Fruit fly (Drosophila melanogaster) whole organism, embryonic: Measurements from ENCODE around the gene trus.

Experiments used
- Ada2b ChIP-seq: fragments of 200-800 bp; sonication (Bioruptor generic); IDR thresholded peaks from 2 replicates; pipeline ENCODE4 v1.3.6; 2022; ENCODE audit warnings: missing biosample characterization, missing genetic modification characterization
- B-H1 ChIP-seq: fragments of 200-800 bp; sonication (Bioruptor generic); IDR thresholded peaks from 3 replicates; pipeline ENCODE4 v1.3.6; 2022; ENCODE audit warnings: missing biosample characterization, missing genetic modification characterization
- Blimp-1 ChIP-seq: fragments of 200-800 bp; sonication (Bioruptor generic); optimal IDR thresholded peaks from 3 replicates; lab custom pipeline; 2018; ENCODE audit warnings: missing biosample characterization, missing genetic modification characterization, mild to moderate bottlenecking, moderate library complexity, missing genetic modification reagents
- CG11398 ChIP-seq: fragments of 200-800 bp; sonication (Bioruptor generic); optimal IDR thresholded peaks from 2 replicates; lab custom pipeline; 2016; ENCODE audit warnings: missing biosample characterization, missing genetic modification characterization
- CG11560 ChIP-seq: fragments of 200-800 bp; sonication (Bioruptor generic); IDR thresholded peaks from 3 replicates; pipeline ENCODE4 v1.3.6; 2022; ENCODE audit warnings: missing biosample characterization, missing genetic modification characterization
- CG12299 ChIP-seq: fragments of 200-800 bp; sonication (Bioruptor generic); optimal IDR thresholded peaks from 2 replicates; lab custom pipeline; 2018; ENCODE audit warnings: missing biosample characterization, mild to moderate bottlenecking, missing genetic modification characterization
- CG12942 ChIP-seq: fragments of 200-800 bp; sonication (Bioruptor generic); optimal IDR thresholded peaks from 3 replicates; lab custom pipeline; 2016; ENCODE audit warnings: missing biosample characterization, missing genetic modification characterization
- CG14050 ChIP-seq: fragments of 200-800 bp; sonication (Bioruptor generic); IDR thresholded peaks from 3 replicates; pipeline ENCODE4 v1.3.6; 2022; ENCODE audit warnings: missing biosample characterization, missing genetic modification characterization
- CG18619 ChIP-seq: fragments of 200-800 bp; sonication (Bioruptor generic); optimal IDR thresholded peaks from 3 replicates; lab custom pipeline; 2017; ENCODE audit warnings: missing biosample characterization, mild to moderate bottlenecking, missing genetic modification characterization
- CG2875 ChIP-seq: fragments of 200-800 bp; sonication (Bioruptor generic); optimal IDR thresholded peaks from 2 replicates; lab custom pipeline; 2017; ENCODE audit warnings: missing biosample characterization, mild to moderate bottlenecking, missing genetic modification characterization, missing genetic modification reagents
- CG31388 ChIP-seq: fragments of 200-800 bp; sonication (Bioruptor generic); optimal IDR thresholded peaks from 2 replicates; lab custom pipeline; 2016; ENCODE audit warnings: missing biosample characterization, missing genetic modification characterization
- CG3726 ChIP-seq: fragments of 200-800 bp; sonication (Bioruptor generic); IDR thresholded peaks from 3 replicates; pipeline ENCODE4, ENCODE4 v1.3.6; 2022; ENCODE audit warnings: missing biosample characterization, missing genetic modification characterization
- CG5953 ChIP-seq: fragments of 200-800 bp; sonication (Bioruptor generic); IDR thresholded peaks from 2 replicates; pipeline ENCODE4 v1.3.6; 2022; ENCODE audit warnings: missing biosample characterization, missing genetic modification characterization
- CG7928 ChIP-seq: fragments of 200-800 bp; sonication (Bioruptor generic); optimal IDR thresholded peaks from 2 replicates; lab custom pipeline; 2017; ENCODE audit warnings: missing biosample characterization, mild to moderate bottlenecking, missing genetic modification characterization
- CG9876 ChIP-seq: fragments of 200-800 bp; sonication (Bioruptor generic); optimal IDR thresholded peaks from 2 replicates; lab custom pipeline; 2016; ENCODE audit warnings: missing biosample characterization, missing genetic modification characterization
- CTCF ChIP-seq: fragments of 200-800 bp; sonication (Bioruptor generic); optimal IDR thresholded peaks from 2 replicates; lab custom pipeline; 2017; ENCODE audit warnings: missing biosample characterization, mild to moderate bottlenecking, missing genetic modification characterization, moderate library complexity
- Camta ChIP-seq: fragments of 200-800 bp; sonication (Bioruptor generic); optimal IDR thresholded peaks from 2 replicates; lab custom pipeline; 2016; ENCODE audit warnings: missing biosample characterization, missing genetic modification characterization
- Dek ChIP-seq: fragments of 200-800 bp; sonication (Bioruptor generic); optimal IDR thresholded peaks from 3 replicates; lab custom pipeline; 2019; ENCODE audit warnings: missing biosample characterization, mild to moderate bottlenecking, missing genetic modification characterization, moderate library complexity
- Dfd ChIP-seq, 2 experiments: fragments of >200 bp; optimal IDR thresholded peaks; 2 replicates each; lab custom pipeline; 2017; ENCODE audit warnings: missing biosample characterization in 2 of 2, missing genetic modification characterization in 2 of 2
- Dip2 ChIP-seq: fragments of 200-800 bp; sonication (Bioruptor generic); IDR thresholded peaks from 2 replicates; pipeline ENCODE4 v1.3.6; 2022; ENCODE audit warnings: missing biosample characterization, missing genetic modification characterization
- Doc3 ChIP-seq: fragments of 200-800 bp; sonication (Bioruptor generic); IDR thresholded peaks from 3 replicates; pipeline ENCODE4 v1.3.6; 2022; ENCODE audit warnings: missing biosample characterization, missing genetic modification characterization; ENCODE audit not compliant: partially characterized antibody
- Lhr ChIP-seq: fragments of 200-800 bp; sonication (Bioruptor generic); optimal IDR thresholded peaks from 3 replicates; lab custom pipeline; 2017; ENCODE audit warnings: mild to moderate bottlenecking, missing biosample characterization, missing genetic modification reagents, missing genetic modification characterization
- Lpt ChIP-seq: fragments of >200 bp; optimal IDR thresholded peaks from 2 replicates; lab custom pipeline; 2018; ENCODE audit warnings: missing biosample characterization, missing genetic modification characterization
- NC2α ChIP-seq: fragments of 200-800 bp; sonication (Bioruptor generic); optimal IDR thresholded peaks from 2 replicates; lab custom pipeline; 2016; ENCODE audit warnings: missing biosample characterization, missing genetic modification characterization
- Opbp ChIP-seq: fragments of 200-800 bp; sonication (Bioruptor generic); IDR thresholded peaks from 3 replicates; pipeline ENCODE4 v1.3.6; 2022; ENCODE audit warnings: missing biosample characterization, missing genetic modification characterization; ENCODE audit not compliant: partially characterized antibody
- Ptx1 ChIP-seq: fragments of 200-800 bp; sonication (Bioruptor generic); IDR thresholded peaks from 2 replicates; pipeline ENCODE4 v1.3.6; 2022; ENCODE audit warnings: missing biosample characterization, missing genetic modification characterization
- Scr ChIP-seq: fragments of 200-800 bp; sonication (Bioruptor generic); IDR thresholded peaks from 2 replicates; pipeline ENCODE4 v1.3.6; 2022; ENCODE audit warnings: missing biosample characterization, missing genetic modification characterization; ENCODE audit not compliant: partially characterized antibody
- Sry-β ChIP-seq: fragments of 200-800 bp; sonication (Bioruptor generic); optimal IDR thresholded peaks from 2 replicates; lab custom pipeline; 2018; ENCODE audit warnings: missing biosample characterization, mild to moderate bottlenecking, missing genetic modification characterization, moderate library complexity
- Xbp1 ChIP-seq: fragments of 200-800 bp; sonication (Bioruptor generic); optimal IDR thresholded peaks from 3 replicates; lab custom pipeline; 2016; ENCODE audit warnings: missing biosample characterization, mild to moderate bottlenecking, missing genetic modification characterization
- abd-A ChIP-seq: fragments of 200-800 bp; sonication (Bioruptor generic); optimal IDR thresholded peaks from 3 replicates; lab custom pipeline; 2019; ENCODE audit warnings: missing biosample characterization, mild to moderate bottlenecking, missing genetic modification characterization, moderate library complexity
- az2 ChIP-seq: fragments of 200-800 bp; sonication (Bioruptor generic); optimal IDR thresholded peaks from 3 replicates; lab custom pipeline; 2016; ENCODE audit warnings: missing biosample characterization, missing genetic modification characterization
- caup ChIP-seq: fragments of 200-800 bp; sonication (Bioruptor generic); optimal IDR thresholded peaks from 3 replicates; lab custom pipeline; 2017; ENCODE audit warnings: missing biosample characterization, mild to moderate bottlenecking, missing genetic modification characterization, moderate library complexity; ENCODE audit not compliant: severe bottlenecking
- dmrt11E ChIP-seq: fragments of 200-800 bp; sonication (Bioruptor generic); optimal IDR thresholded peaks from 3 replicates; lab custom pipeline; 2018; ENCODE audit warnings: missing biosample characterization, mild to moderate bottlenecking, missing genetic modification characterization, moderate library complexity
- fd96Cb ChIP-seq: fragments of 200-800 bp; sonication (Bioruptor generic); optimal IDR thresholded peaks from 2 replicates; lab custom pipeline; 2018; ENCODE audit warnings: missing biosample characterization, mild to moderate bottlenecking, missing genetic modification characterization, moderate library complexity
- fu2 ChIP-seq: fragments of 200-800 bp; sonication (Bioruptor generic); optimal IDR thresholded peaks from 2 replicates; lab custom pipeline; 2016; ENCODE audit warnings: missing biosample characterization, missing genetic modification characterization
- gem ChIP-seq: fragments of 200-800 bp; sonication (Bioruptor generic); optimal IDR thresholded peaks from 2 replicates; lab custom pipeline; 2019; ENCODE audit warnings: missing biosample characterization, mild to moderate bottlenecking, missing genetic modification characterization, moderate library complexity
- hth ChIP-seq: fragments of >200 bp; optimal IDR thresholded peaks from 2 replicates; lab custom pipeline; 2017; ENCODE audit warnings: inconsistent platforms
- insv ChIP-seq, 2 experiments: fragments of 200-800 bp; sonication (Bioruptor generic); optimal IDR thresholded peaks; 3 replicates each; lab custom pipeline; 2016 to 2018; ENCODE audit warnings: missing biosample characterization in 2 of 2, missing genetic modification characterization in 2 of 2
- jumu ChIP-seq: fragments of 200-800 bp; sonication (Bioruptor generic); optimal IDR thresholded peaks from 3 replicates; lab custom pipeline; 2016; ENCODE audit warnings: missing biosample characterization, missing genetic modification characterization
- lola ChIP-seq, 3 experiments: fragments of >200 bp in 2 of 3; fragments of 200-800 bp in 1 of 3; sonication (Bioruptor generic) in 1 of 3; optimal IDR thresholded peaks; 2 replicates each; lab custom pipeline; 2017 to 2019; ENCODE audit warnings: missing biosample characterization in 3 of 3, missing genetic modification characterization in 3 of 3, mild to moderate bottlenecking in 1 of 3, moderate library complexity in 1 of 3
- maf-S ChIP-seq: fragments of 200-800 bp; sonication (Bioruptor generic); optimal IDR thresholded peaks from 2 replicates; lab custom pipeline; 2016; ENCODE audit warnings: missing biosample characterization, missing genetic modification characterization
- mld ChIP-seq: fragments of 200-800 bp; sonication (Bioruptor generic); IDR thresholded peaks from 3 replicates; pipeline ENCODE4 v1.3.6; 2022; ENCODE audit warnings: missing biosample characterization, missing genetic modification characterization; ENCODE audit not compliant: partially characterized antibody
- nerfin-1 ChIP-seq: fragments of 200-800 bp; sonication (Bioruptor generic); optimal IDR thresholded peaks from 3 replicates; lab custom pipeline; 2019; ENCODE audit warnings: missing biosample characterization, mild to moderate bottlenecking, missing genetic modification characterization, moderate library complexity
- oc ChIP-seq: fragments of 200-800 bp; sonication (Bioruptor generic); optimal IDR thresholded peaks from 2 replicates; lab custom pipeline; 2018; ENCODE audit warnings: missing biosample characterization, mild to moderate bottlenecking, missing genetic modification characterization, moderate library complexity
- org-1 ChIP-seq: fragments of 200-800 bp; sonication (Bioruptor generic); optimal IDR thresholded peaks from 2 replicates; lab custom pipeline; 2017; ENCODE audit warnings: missing biosample characterization, missing genetic modification characterization
- row ChIP-seq: fragments of 200-800 bp; sonication (Bioruptor generic); IDR thresholded peaks from 3 replicates; pipeline ENCODE4 v1.3.6; 2022; ENCODE audit warnings: missing biosample characterization, missing genetic modification characterization
- seq ChIP-seq: fragments of 200-800 bp; sonication (Bioruptor generic); IDR thresholded peaks from 2 replicates; pipeline ENCODE4 v1.3.6; 2022; ENCODE audit warnings: missing biosample characterization, missing genetic modification characterization
- tio ChIP-seq: fragments of 200-800 bp; sonication (Bioruptor generic); optimal IDR thresholded peaks from 2 replicates; lab custom pipeline; 2017; ENCODE audit warnings: missing biosample characterization, missing genetic modification characterization, inconsistent platforms
- tll ChIP-seq, 2 experiments: fragments of 200-800 bp in 1 of 2; fragments of >200 bp in 1 of 2; sonication (Bioruptor generic) in 1 of 2; optimal IDR thresholded peaks; 2 replicates each; lab custom pipeline; 2017 to 2019; ENCODE audit warnings: missing biosample characterization in 2 of 2, missing genetic modification characterization in 2 of 2, mild to moderate bottlenecking in 1 of 2, moderate library complexity in 1 of 2
- zfh1 ChIP-seq: fragments of 200-800 bp; sonication (Bioruptor generic); IDR thresholded peaks from 3 replicates; pipeline ENCODE4 v1.3.6; 2022; ENCODE audit warnings: missing biosample characterization, missing genetic modification characterization

The trus gene

DNA sequence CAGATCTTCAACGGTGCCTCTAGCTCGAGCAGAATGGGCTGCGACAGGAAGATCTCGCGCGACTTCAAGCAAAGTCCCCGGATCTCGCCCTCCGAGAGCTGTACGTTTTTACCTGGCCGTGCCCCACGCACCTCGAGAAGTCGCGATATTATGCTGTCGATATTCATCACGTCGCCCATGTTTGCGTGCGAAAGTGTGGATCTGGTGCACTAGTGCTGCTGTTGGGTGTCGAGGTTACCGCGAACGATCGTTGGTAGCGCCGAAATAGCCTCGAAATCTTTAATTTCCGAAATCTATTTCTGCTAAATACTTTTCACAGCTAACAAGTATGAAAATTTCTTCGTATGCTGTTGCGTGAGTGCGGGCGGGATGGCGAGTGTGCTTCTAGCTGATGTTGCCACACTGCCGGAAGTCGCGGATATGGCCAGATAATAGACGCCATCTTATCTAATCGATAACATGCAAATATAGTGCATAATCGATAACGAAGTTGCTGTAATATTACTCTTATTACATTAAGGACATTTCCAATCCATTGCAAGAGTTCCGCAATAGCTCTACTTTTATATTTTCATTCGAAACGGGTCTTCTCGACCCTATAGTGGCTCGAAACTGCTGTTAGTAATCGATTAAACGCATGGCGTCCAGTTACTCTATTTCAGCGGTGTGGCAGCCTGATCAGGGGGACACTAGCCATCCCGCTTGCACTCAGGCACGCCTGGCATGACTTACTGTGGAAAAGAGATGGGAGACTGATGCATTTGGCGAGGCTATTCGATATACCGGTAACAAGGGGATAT lies 30.7 kb upstream of the trus start, which contains the start of gene Pp1-87B (continued):
- TF ChIP-seq zfh1 (GFP tag; lab: Robert Waterston, UW) (no peak), CG2875 (no peak), oc (tag; lab: Kevin White, UChicago) (no peak), Xbp1 (GFP tag; lab: Kevin White, UChicago) (peak; percentile 4), Camta (peak; percentile 13), row (GFP tag; lab: Robert Waterston, UW) (0 out of 3 replicates have a peak, but pooled peaks have one; percentile 10), Lpt (GFP tag; lab: Kevin White, UChicago) (no peak), CG5953 (no peak), CG9876 (GFP tag; lab: Kevin White, UChicago) (no peak), nerfin-1 (tag; lab: Kevin White, UChicago) (no peak), B-H1 (no peak), Doc3 (GFP tag; lab: Robert Waterston, UW) (no peak), seq (GFP tag; lab: Robert Waterston, UW) (no peak), Dip2 (GFP tag; lab: Robert Waterston, UW) (no peak), hth (lab: Kevin White, UChicago) (no peak), Ada2b (GFP tag; lab: Robert Waterston, UW) (no peak), Opbp (no peak), Blimp-1 (no peak), CTCF (no peak), Sry-β (no peak), jumu (GFP tag; lab: Kevin White, UChicago) (peak; percentile 76), fd96Cb (tag; lab: Kevin White, UChicago) (no peak), tio (GFP tag; lab: Kevin White, UChicago) (no peak), org-1 (GFP tag; lab: Kevin White, UChicago) (no peak), caup (GFP tag; lab: Kevin White, UChicago) (peak; percentile 28), insv (GFP tag; optimal IDR thresholded peaks at IDR 0.05; lab: Kevin White, UChicago) (peak; percentile 88 to 99), Dfd (GFP tag; optimal IDR thresholded peaks at IDR 0.05; lab: Kevin White, UChicago) (peak in 1 of 2 experiments; percentile 30), Scr (GFP tag; lab: Robert Waterston, UW) (no peak), CG11560 (tag; lab: Robert Waterston, UW) (peak; percentile 100), CG12942 (GFP tag; lab: Kevin White, UChicago) (no peak), Dek (tag; lab: Kevin White, UChicago) (no peak), tll (GFP tag; optimal IDR thresholded peaks at IDR 0.05; lab: Kevin White, UChicago) (peak; percentile 40 to 98), fu2 (GFP tag; lab: Kevin White, UChicago) (no peak), Lhr (peak; percentile 85), abd-A (tag; lab: Kevin White, UChicago) (no peak), CG11398 (GFP tag; lab: Kevin White, UChicago) (no peak), CG14050 (no peak), gem (tag; lab: Kevin White, UChicago) (no peak), CG18619 (GFP tag; lab: Kevin White, UChicago) (peak; percentile 37), CG12299 (tag; lab: Kevin White, UChicago) (no peak), NC2α (GFP tag; lab: Kevin White, UChicago) (no peak), az2 (GFP tag; lab: Kevin White, UChicago) (no peak), Ptx1 (no peak), lola (GFP tag; optimal IDR thresholded peaks at IDR 0.05; lab: Kevin White, UChicago) (peak in 1 of 3 experiments; percentile 28), dmrt11E (no peak), CG31388 (GFP tag; lab: Kevin White, UChicago) (no peak), CG3726 (GFP tag; lab: Robert Waterston, UW) (no peak), maf-S (GFP tag; lab: Kevin White, UChicago) (no peak), CG7928 (GFP tag; lab: Kevin White, UChicago) (no peak), mld (GFP tag; lab: Robert Waterston, UW) (no peak)
